Worm (Caenorhabditis elegans): Measurements from ENCODE around the gene Y57G11C.31.

Y57G11C.31 gene

DNA sequence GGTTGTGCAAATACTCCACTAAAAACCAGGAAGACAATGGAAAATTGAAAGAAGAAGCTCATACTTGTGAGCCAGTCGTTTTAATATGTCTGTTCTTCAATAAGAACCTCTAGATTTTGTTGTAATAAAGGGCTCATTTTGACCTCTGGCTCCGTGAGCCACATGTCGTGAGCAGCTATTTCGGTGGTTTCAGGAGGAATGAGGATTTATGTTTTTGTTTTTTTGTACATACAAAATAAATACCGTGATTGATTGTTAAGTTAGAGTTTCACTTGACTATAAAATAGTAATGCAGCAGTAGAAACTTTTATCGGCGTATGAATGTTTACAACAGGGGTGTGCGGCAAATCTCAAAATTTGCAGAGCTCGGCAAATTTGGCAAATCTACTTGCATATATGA, 27.0 kb downstream of the Y57G11C.31 start, which contains the start of gene Y57G11C.40:
Y57G11C.40 (minus strand) TSS at position 101 of the 400 bp plus-strand sequence.
- TF ChIP-seq ceh-36 (tag; optimal IDR thresholded peaks at IDR 0.05) (no peak), pes-1 (GFP tag; IDR thresholded peaks at IDR 0.05) (no peak), B0310.2 (tag; optimal IDR thresholded peaks at IDR 0.05) (no peak), hnd-1 (tag; optimal IDR thresholded peaks at IDR 0.05) (no peak), hmg-4 (GFP tag; optimal IDR thresholded peaks at IDR 0.05) (no peak), sea-1 (GFP tag; conservative IDR thresholded peaks at IDR 0.05) (no peak), aly-1 (tag; optimal IDR thresholded peaks at IDR 0.05) (no peak), flt-1 (GFP tag; IDR thresholded peaks at IDR 0.05) (no peak), ets-7 (tag; optimal IDR thresholded peaks at IDR 0.05) (no peak), ama-1 (optimal IDR thresholded peaks at IDR 0.05) (no peak), F13C5.2 (tag; optimal IDR thresholded peaks at IDR 0.05) (no peak), scrt-1 (GFP tag; IDR thresholded peaks at IDR 0.05) (no peak), tbx-37 (GFP tag; conservative IDR thresholded peaks at IDR 0.05) (no peak), tbx-11 (GFP tag; IDR thresholded peaks at IDR 0.05) (no peak)

DNA sequence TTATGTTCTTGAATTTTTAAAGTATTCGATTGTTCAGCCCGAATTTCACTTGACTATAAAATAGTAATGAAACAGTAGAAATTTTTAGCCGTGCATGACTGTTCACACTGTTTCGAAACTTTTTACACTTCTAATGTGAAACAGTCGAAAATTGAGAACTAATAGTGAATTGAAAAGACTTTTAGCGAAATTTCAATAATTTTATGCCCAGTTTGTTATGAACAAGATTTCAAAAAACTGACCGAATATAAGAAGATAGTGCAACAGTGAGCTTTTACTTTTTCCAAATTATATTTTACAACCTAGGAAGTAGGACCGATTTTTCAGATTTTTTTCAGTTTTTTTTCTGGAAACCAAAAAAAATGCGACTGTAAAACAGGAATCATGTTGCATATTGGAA, 27.8 kb downstream of the Y57G11C.31 start:
- TF ChIP-seq hmg-4 (GFP tag; optimal IDR thresholded peaks at IDR 0.05) (no peak), F13C5.2 (tag; optimal IDR thresholded peaks at IDR 0.05) (no peak), aly-1 (tag; optimal IDR thresholded peaks at IDR 0.05) (no peak), flt-1 (GFP tag; IDR thresholded peaks at IDR 0.05) (no peak), B0310.2 (tag; optimal IDR thresholded peaks at IDR 0.05) (no peak), tbx-11 (GFP tag; IDR thresholded peaks at IDR 0.05) (no peak), ama-1 (optimal IDR thresholded peaks at IDR 0.05) (no peak), hnd-1 (tag; optimal IDR thresholded peaks at IDR 0.05) (no peak), ceh-36 (tag; optimal IDR thresholded peaks at IDR 0.05) (no peak), pes-1 (GFP tag; IDR thresholded peaks at IDR 0.05) (no peak), sea-1 (GFP tag; conservative IDR thresholded peaks at IDR 0.05) (no peak), ceh-13 (GFP tag; optimal IDR thresholded peaks at IDR 0.05) (no peak), scrt-1 (GFP tag; IDR thresholded peaks at IDR 0.05) (no peak), tra-4 (tag; optimal IDR thresholded peaks at IDR 0.05) (no peak), ets-7 (tag; optimal IDR thresholded peaks at IDR 0.05) (no peak), tbx-37 (GFP tag; conservative IDR thresholded peaks at IDR 0.05) (no peak), hmbx-1 (tag; optimal IDR thresholded peaks at IDR 0.05) (no peak)

ce11 chrIV:14706302-14706701, 29.1 kb downstream of the Y57G11C.31 start, which contains the start of gene Y57G11C.41:
Gene Y57G11C.41 (minus strand): TSS chrIV:14706402.
- TF ChIP-seq hnd-1 (tag; optimal IDR thresholded peaks at IDR 0.05) (no peak), hmbx-1 (tag; optimal IDR thresholded peaks at IDR 0.05) (no peak), pes-1 (GFP tag; IDR thresholded peaks at IDR 0.05) (no peak), tbx-11 (GFP tag; IDR thresholded peaks at IDR 0.05) (no peak), tbx-37 (GFP tag; conservative IDR thresholded peaks at IDR 0.05) (no peak), tra-4 (tag; optimal IDR thresholded peaks at IDR 0.05) (no peak), ama-1 (optimal IDR thresholded peaks at IDR 0.05) (no peak), ceh-13 (GFP tag; optimal IDR thresholded peaks at IDR 0.05) (no peak), scrt-1 (GFP tag; IDR thresholded peaks at IDR 0.05) (no peak), sea-1 (GFP tag; conservative IDR thresholded peaks at IDR 0.05) (no peak), B0310.2 (tag; optimal IDR thresholded peaks at IDR 0.05) (no peak), aly-1 (tag; optimal IDR thresholded peaks at IDR 0.05) (no peak), ceh-36 (tag; optimal IDR thresholded peaks at IDR 0.05) (no peak), ets-7 (tag; optimal IDR thresholded peaks at IDR 0.05) (no peak), F13C5.2 (tag; optimal IDR thresholded peaks at IDR 0.05) (no peak), flt-1 (GFP tag; IDR thresholded peaks at IDR 0.05) (no peak), hmg-4 (GFP tag; optimal IDR thresholded peaks at IDR 0.05) (no peak)

DNA sequence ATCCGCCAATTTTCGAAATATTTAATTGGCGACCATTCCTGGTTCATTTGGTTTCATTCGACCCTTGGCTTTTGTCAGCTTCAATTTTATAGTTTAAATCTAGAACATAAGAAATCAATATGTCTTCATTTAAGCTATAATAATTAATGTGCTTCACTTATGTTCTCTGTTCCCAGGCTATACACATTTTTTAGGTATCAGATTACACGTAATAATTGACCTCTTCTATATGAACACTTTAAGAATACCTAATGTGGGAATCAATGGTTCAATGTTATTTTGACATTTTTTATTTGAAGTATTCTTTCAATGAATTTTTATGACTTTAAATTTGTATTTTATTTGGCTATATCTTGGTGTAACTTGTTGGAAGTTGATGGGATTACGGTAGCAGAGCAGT, 32.1 kb downstream of the Y57G11C.31 start, which contains the start of gene lgc-7:
lgc-7 (plus strand) TSS at position 301 of the 400 bp plus-strand sequence.
- TF ChIP-seq flt-1 (GFP tag; IDR thresholded peaks at IDR 0.05) (no peak), scrt-1 (GFP tag; IDR thresholded peaks at IDR 0.05) (no peak), ama-1 (optimal IDR thresholded peaks at IDR 0.05) (no peak), pes-1 (GFP tag; IDR thresholded peaks at IDR 0.05) (no peak), sea-1 (GFP tag; conservative IDR thresholded peaks at IDR 0.05) (no peak), hmbx-1 (tag; optimal IDR thresholded peaks at IDR 0.05) (no peak), ceh-13 (GFP tag; optimal IDR thresholded peaks at IDR 0.05) (no peak), aly-1 (tag; optimal IDR thresholded peaks at IDR 0.05) (no peak)

DNA sequence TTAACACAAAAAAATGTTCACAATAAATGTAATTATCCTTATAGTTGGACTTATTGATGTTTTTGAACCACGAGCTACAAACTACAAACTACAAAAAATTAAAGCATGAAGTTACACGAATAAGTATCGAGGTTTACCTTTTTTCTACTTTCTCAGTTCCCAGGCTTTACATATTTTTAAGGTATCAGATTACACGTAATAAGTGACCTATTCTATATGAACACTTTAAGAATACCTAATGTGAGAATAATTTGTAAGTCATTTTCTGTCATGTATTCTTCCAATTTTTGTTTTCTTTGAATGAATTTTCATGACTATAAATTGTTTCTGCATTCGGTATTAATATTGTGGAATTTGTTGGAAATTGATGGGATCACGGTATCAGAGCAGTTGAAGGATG, 38.3 kb downstream of the Y57G11C.31 start, which contains the start of gene lgc-8:
lgc-8 (plus strand) TSS at position 301 of the 400 bp plus-strand sequence.
- no peak for TF ChIP-seq tra-4 (tag; optimal IDR thresholded peaks at IDR 0.05)
- TF ChIP-seq ceh-36 (tag; optimal IDR thresholded peaks at IDR 0.05): no peak
- no peak for TF ChIP-seq hmg-4 (GFP tag; optimal IDR thresholded peaks at IDR 0.05)
- no peak for TF ChIP-seq flt-1 (GFP tag; IDR thresholded peaks at IDR 0.05)
- no peak for TF ChIP-seq B0310.2 (tag; optimal IDR thresholded peaks at IDR 0.05)
- no peak for TF ChIP-seq hmbx-1 (tag; optimal IDR thresholded peaks at IDR 0.05)
- no peak for TF ChIP-seq hnd-1 (tag; optimal IDR thresholded peaks at IDR 0.05)
- no peak for TF ChIP-seq ets-7 (tag; optimal IDR thresholded peaks at IDR 0.05)
- TF ChIP-seq scrt-1 (GFP tag; IDR thresholded peaks at IDR 0.05): no peak
- no peak for TF ChIP-seq tbx-11 (GFP tag; IDR thresholded peaks at IDR 0.05)
- no peak for TF ChIP-seq F13C5.2 (tag; optimal IDR thresholded peaks at IDR 0.05)
- no peak for TF ChIP-seq sea-1 (GFP tag; conservative IDR thresholded peaks at IDR 0.05)
- no peak for TF ChIP-seq ama-1 (optimal IDR thresholded peaks at IDR 0.05)
- no peak for TF ChIP-seq pes-1 (GFP tag; IDR thresholded peaks at IDR 0.05)
- no peak for TF ChIP-seq tbx-37 (GFP tag; conservative IDR thresholded peaks at IDR 0.05)
- TF ChIP-seq aly-1 (tag; optimal IDR thresholded peaks at IDR 0.05): no peak

ce11 chrIV:14728225-14728624, 51.1 kb downstream of the Y57G11C.31 start, which contains the start of gene Y57G11C.42:
Gene Y57G11C.42 (plus strand): TSS chrIV:14728525.
- TF ChIP-seq hmbx-1 (tag; optimal IDR thresholded peaks at IDR 0.05): no peak
- no peak for TF ChIP-seq ceh-13 (GFP tag; optimal IDR thresholded peaks at IDR 0.05)
- no peak for TF ChIP-seq tra-4 (tag; optimal IDR thresholded peaks at IDR 0.05)
- no peak for TF ChIP-seq ama-1 (optimal IDR thresholded peaks at IDR 0.05)
- no peak for TF ChIP-seq scrt-1 (GFP tag; IDR thresholded peaks at IDR 0.05)
- TF ChIP-seq sea-1 (GFP tag; conservative IDR thresholded peaks at IDR 0.05): no peak
- TF ChIP-seq hmg-4 (GFP tag; optimal IDR thresholded peaks at IDR 0.05): no peak
- no peak for TF ChIP-seq tbx-37 (GFP tag; conservative IDR thresholded peaks at IDR 0.05)
- no peak for TF ChIP-seq ets-7 (tag; optimal IDR thresholded peaks at IDR 0.05)
- no peak for TF ChIP-seq ceh-36 (tag; optimal IDR thresholded peaks at IDR 0.05)
- no peak for TF ChIP-seq tbx-11 (GFP tag; IDR thresholded peaks at IDR 0.05)
- TF ChIP-seq F13C5.2 (tag; optimal IDR thresholded peaks at IDR 0.05): no peak
- no peak for TF ChIP-seq flt-1 (GFP tag; IDR thresholded peaks at IDR 0.05)
- TF ChIP-seq B0310.2 (tag; optimal IDR thresholded peaks at IDR 0.05): no peak
- no peak for TF ChIP-seq pes-1 (GFP tag; IDR thresholded peaks at IDR 0.05)

ce11 chrIV:14729272-14729671, 52.1 kb downstream of the Y57G11C.31 start:
- TF ChIP-seq F13C5.2 (tag; optimal IDR thresholded peaks at IDR 0.05): no peak
- no peak for TF ChIP-seq flt-1 (GFP tag; IDR thresholded peaks at IDR 0.05)
- no peak for TF ChIP-seq tra-4 (tag; optimal IDR thresholded peaks at IDR 0.05)
- TF ChIP-seq aly-1 (tag; optimal IDR thresholded peaks at IDR 0.05): no peak
- no peak for TF ChIP-seq sea-1 (GFP tag; conservative IDR thresholded peaks at IDR 0.05)
- TF ChIP-seq ceh-13 (GFP tag; optimal IDR thresholded peaks at IDR 0.05): no peak
- no peak for TF ChIP-seq hnd-1 (tag; optimal IDR thresholded peaks at IDR 0.05)
- TF ChIP-seq tbx-11 (GFP tag; IDR thresholded peaks at IDR 0.05): no peak
- no peak for TF ChIP-seq B0310.2 (tag; optimal IDR thresholded peaks at IDR 0.05)
- no peak for TF ChIP-seq hmg-4 (GFP tag; optimal IDR thresholded peaks at IDR 0.05)
- TF ChIP-seq scrt-1 (GFP tag; IDR thresholded peaks at IDR 0.05): no peak
- no peak for TF ChIP-seq tbx-37 (GFP tag; conservative IDR thresholded peaks at IDR 0.05)
- no peak for TF ChIP-seq ceh-36 (tag; optimal IDR thresholded peaks at IDR 0.05)
- no peak for TF ChIP-seq ets-7 (tag; optimal IDR thresholded peaks at IDR 0.05)
- no peak for TF ChIP-seq hmbx-1 (tag; optimal IDR thresholded peaks at IDR 0.05)
- no peak for TF ChIP-seq ama-1 (optimal IDR thresholded peaks at IDR 0.05)
- TF ChIP-seq pes-1 (GFP tag; IDR thresholded peaks at IDR 0.05): no peak

Data from whole organism, early embryonic.